Worm (Caenorhabditis elegans) whole organism, early embryonic: Measurements from ENCODE around the gene Y72A10A.1.

Source experiments
- B0310.2 ChIP-seq: sonication (generic microtip); optimal IDR thresholded peaks from 2 replicates; lab custom pipeline; 2016; ENCODE audit warnings: mild to moderate bottlenecking, missing genetic modification characterization, missing compliant biosample characterization
- F13C5.2 ChIP-seq: sonication (generic microtip); optimal IDR thresholded peaks from 2 replicates; lab custom pipeline; 2017; ENCODE audit warnings: mild to moderate bottlenecking, missing genetic modification characterization, inconsistent platforms, missing compliant biosample characterization
- aly-1 ChIP-seq: sonication (generic microtip); optimal IDR thresholded peaks from 2 replicates; lab custom pipeline; 2016; ENCODE audit warnings: missing genetic modification characterization, missing compliant biosample characterization
- ama-1 ChIP-seq: fragments of 150-350 bp; optimal IDR thresholded peaks from 2 replicates; lab custom pipeline; 2014
- ceh-13 ChIP-seq: fragments of 200-800 bp; sonication (Bioruptor generic); optimal IDR thresholded peaks from 2 replicates; lab custom pipeline; 2018; ENCODE audit warnings: mild to moderate bottlenecking, missing genetic modification characterization, missing compliant biosample characterization
- ceh-36 ChIP-seq: sonication (generic microtip); optimal IDR thresholded peaks from 2 replicates; lab custom pipeline; 2016; ENCODE audit warnings: missing genetic modification characterization, inconsistent platforms, missing compliant biosample characterization
- ets-7 ChIP-seq: sonication (generic microtip); optimal IDR thresholded peaks from 2 replicates; lab custom pipeline; 2016; ENCODE audit warnings: missing genotype, missing genetic modification characterization, missing compliant biosample characterization
- flt-1 ChIP-seq: fragments of 200-800 bp; sonication (Bioruptor generic); IDR thresholded peaks from 2 replicates; pipeline ENCODE4 v1.3.6; 2022; ENCODE audit warnings: missing genetic modification characterization, missing compliant biosample characterization
- hmbx-1 ChIP-seq: sonication (generic microtip); optimal IDR thresholded peaks from 2 replicates; lab custom pipeline; 2016; ENCODE audit warnings: mild to moderate bottlenecking, missing genetic modification characterization, missing compliant biosample characterization
- hmg-4 ChIP-seq: fragments of 200-800 bp; sonication (Bioruptor generic); optimal IDR thresholded peaks from 2 replicates; lab custom pipeline; 2018; ENCODE audit warnings: mild to moderate bottlenecking, missing genetic modification characterization, missing compliant biosample characterization
- hnd-1 ChIP-seq: sonication (generic microtip); optimal IDR thresholded peaks from 2 replicates; lab custom pipeline; 2016; ENCODE audit warnings: missing genetic modification characterization, missing compliant biosample characterization
- pes-1 ChIP-seq: fragments of 200-800 bp; sonication (Bioruptor generic); IDR thresholded peaks from 2 replicates; pipeline ENCODE4 v1.3.6; 2022; ENCODE audit warnings: missing genetic modification reagents, missing genetic modification characterization, missing compliant biosample characterization
- scrt-1 ChIP-seq: fragments of 200-800 bp; sonication (Bioruptor generic); IDR thresholded peaks from 2 replicates; pipeline ENCODE4 v1.3.6; 2022; ENCODE audit warnings: missing genetic modification characterization, missing compliant biosample characterization
- sea-1 ChIP-seq: fragments of 200-800 bp; sonication (Bioruptor generic); conservative IDR thresholded peaks from 2 replicates; pipeline ENCODE4 v1.3.6; 2022; ENCODE audit warnings: missing genetic modification characterization, missing compliant biosample characterization
- tbx-11 ChIP-seq: fragments of 200-800 bp; sonication (Bioruptor generic); IDR thresholded peaks from 2 replicates; pipeline ENCODE4 v1.3.6; 2022; ENCODE audit warnings: missing genetic modification characterization, missing compliant biosample characterization
- tbx-37 ChIP-seq: fragments of 200-800 bp; sonication (Bioruptor generic); conservative IDR thresholded peaks from 2 replicates; pipeline ENCODE4 v1.3.6; 2022; ENCODE audit warnings: missing genetic modification reagents, missing genetic modification characterization, missing compliant biosample characterization
- tra-4 ChIP-seq: sonication (generic microtip); optimal IDR thresholded peaks from 2 replicates; lab custom pipeline; 2017; ENCODE audit warnings: missing genetic modification characterization, missing compliant biosample characterization

The Y72A10A.1 gene

ce11 chrX:6173656-6174055 is 35.5 kb upstream of the Y72A10A.1 start, which contains the start of gene T25B2.1:
Gene T25B2.1, plus strand, starts transcription at chrX:6173956.
- no peak for TF ChIP-seq scrt-1
- TF ChIP-seq flt-1, result no peak
- no peak for TF ChIP-seq tbx-11 (GFP tag; lab: Robert Waterston, UW)
- no peak for TF ChIP-seq hmg-4 (GFP tag; lab: Kevin White, UChicago)
- no peak for TF ChIP-seq aly-1 (tag; lab: Kevin White, UChicago)
- no peak for TF ChIP-seq F13C5.2 (tag; lab: Kevin White, UChicago)
- TF ChIP-seq ets-7 (tag; lab: Kevin White, UChicago), result no peak
- no peak for TF ChIP-seq sea-1 (GFP tag; lab: Robert Waterston, UW)

ce11 chrX:6169252-6169651 is 31.1 kb upstream of the Y72A10A.1 start, which contains the start of gene T25B2.2:
Gene T25B2.2, plus strand, starts transcription at chrX:6169643.
- TF ChIP-seq flt-1 (no peak), ama-1 (lab: Kevin White, UChicago) (no peak), B0310.2 (tag; lab: Kevin White, UChicago) (no peak), sea-1 (GFP tag; lab: Robert Waterston, UW) (no peak), scrt-1 (no peak), tbx-11 (GFP tag; lab: Robert Waterston, UW) (no peak), aly-1 (tag; lab: Kevin White, UChicago) (no peak), ets-7 (tag; lab: Kevin White, UChicago) (no peak), ceh-13 (GFP tag; lab: Kevin White, UChicago) (no peak), tbx-37 (GFP tag; lab: Robert Waterston, UW) (no peak), ceh-36 (tag; lab: Kevin White, UChicago) (no peak), hmbx-1 (tag; lab: Kevin White, UChicago) (no peak), tra-4 (tag; lab: Kevin White, UChicago) (no peak), hnd-1 (no peak), pes-1 (GFP tag; lab: Robert Waterston, UW) (no peak)

ce11 chrX:6167376-6167775 is 29.2 kb upstream of the Y72A10A.1 start:
- TF ChIP-seq hmbx-1 (tag; lab: Kevin White, UChicago), result no peak
- TF ChIP-seq tra-4 (tag; lab: Kevin White, UChicago), result no peak
- no peak for TF ChIP-seq scrt-1
- no peak for TF ChIP-seq B0310.2 (tag; lab: Kevin White, UChicago)
- TF ChIP-seq sea-1 (GFP tag; lab: Robert Waterston, UW), result no peak
- TF ChIP-seq ceh-36 (tag; lab: Kevin White, UChicago), result no peak
- no peak for TF ChIP-seq ceh-13 (GFP tag; lab: Kevin White, UChicago)
- TF ChIP-seq tbx-37 (GFP tag; lab: Robert Waterston, UW), result no peak
- no peak for TF ChIP-seq hmg-4 (GFP tag; lab: Kevin White, UChicago)
- TF ChIP-seq flt-1, result no peak
- TF ChIP-seq hnd-1, result no peak
- no peak for TF ChIP-seq ama-1 (lab: Kevin White, UChicago)
- no peak for TF ChIP-seq tbx-11 (GFP tag; lab: Robert Waterston, UW)
- no peak for TF ChIP-seq ets-7 (tag; lab: Kevin White, UChicago)
- no peak for TF ChIP-seq aly-1 (tag; lab: Kevin White, UChicago)
- TF ChIP-seq F13C5.2 (tag; lab: Kevin White, UChicago), result no peak
- no peak for TF ChIP-seq pes-1 (GFP tag; lab: Robert Waterston, UW)

ce11 chrX:6162037-6162436 is 23.9 kb upstream of the Y72A10A.1 start:
- no peak for TF ChIP-seq hmbx-1 (tag; lab: Kevin White, UChicago)
- TF ChIP-seq tra-4 (tag; lab: Kevin White, UChicago), result no peak
- TF ChIP-seq B0310.2 (tag; lab: Kevin White, UChicago), result no peak
- TF ChIP-seq scrt-1, result no peak
- no peak for TF ChIP-seq hmg-4 (GFP tag; lab: Kevin White, UChicago)
- no peak for TF ChIP-seq ets-7 (tag; lab: Kevin White, UChicago)
- TF ChIP-seq ceh-13 (GFP tag; lab: Kevin White, UChicago), result no peak
- TF ChIP-seq tbx-37 (GFP tag; lab: Robert Waterston, UW), result no peak
- no peak for TF ChIP-seq ceh-36 (tag; lab: Kevin White, UChicago)
- no peak for TF ChIP-seq sea-1 (GFP tag; lab: Robert Waterston, UW)
- no peak for TF ChIP-seq hnd-1

ce11 chrX:6160427-6160826 is 22.3 kb upstream of the Y72A10A.1 start, which contains the start of gene odd-2:
Gene odd-2, minus strand, starts transcription at chrX:6160527.
- no peak for TF ChIP-seq ceh-36 (tag; lab: Kevin White, UChicago)
- TF ChIP-seq scrt-1, result no peak

- TF ChIP-seq flt-1, result no peak
- no peak for TF ChIP-seq tbx-11 (GFP tag; lab: Robert Waterston, UW)
- no peak for TF ChIP-seq ceh-13 (GFP tag; lab: Kevin White, UChicago)
- no peak for TF ChIP-seq sea-1 (GFP tag; lab: Robert Waterston, UW)
- no peak for TF ChIP-seq ama-1 (lab: Kevin White, UChicago)
- TF ChIP-seq B0310.2 (tag; lab: Kevin White, UChicago), result no peak
- TF ChIP-seq hnd-1, result no peak
Observed at ce11 chrX:6159562-6159961, 21.4 kb upstream of the Y72A10A.1 start.

ce11 chrX:6157411-6157916 is 19.3 kb upstream of the Y72A10A.1 start:
- TF ChIP-seq sea-1 (GFP tag; lab: Robert Waterston, UW) (no peak), hnd-1 (no peak), flt-1 (no peak), ama-1 (lab: Kevin White, UChicago) (no peak), scrt-1 (no peak), ceh-36 (tag; lab: Kevin White, UChicago) (no peak), ceh-13 (GFP tag; lab: Kevin White, UChicago) (no peak), aly-1 (tag; lab: Kevin White, UChicago) (no peak), B0310.2 (tag; lab: Kevin White, UChicago) (no peak), F13C5.2 (tag; lab: Kevin White, UChicago) (no peak), tbx-37 (GFP tag; lab: Robert Waterston, UW) (no peak), pes-1 (GFP tag; lab: Robert Waterston, UW) (no peak)
